Worm (Caenorhabditis elegans) whole organism, young adult: ENCODE results near the gene ndua-1.

ENCODE experiments used
- F37B4.10 ChIP-seq: fragments of 200-800 bp; sonication (Bioruptor generic); IDR thresholded peaks from 2 replicates; pipeline ENCODE4 v1.3.6; 2022; ENCODE audit warnings: missing genetic modification characterization, missing compliant biosample characterization
- ama-1 ChIP-seq, 3 experiments: fragments of 150-350 bp in 1 of 3; sonication (generic microtip) in 2 of 3; optimal IDR thresholded peaks; 2 replicates each; lab custom pipeline; 2014 to 2018; ENCODE audit warnings: missing biosample characterization in 2 of 3, missing genetic modification characterization in 2 of 3, missing genetic modification reagents in 2 of 3
- unc-130 ChIP-seq: sonication (generic microtip); optimal IDR thresholded peaks from 2 replicates; lab custom pipeline; 2016; ENCODE audit warnings: missing genetic modification reagents, missing genetic modification characterization, missing compliant biosample characterization

- TF ChIP-seq ama-1 (optimal IDR thresholded peaks at IDR 0.05; lab: Kevin White, UChicago) (no peak), ama-1 (GFP tag; optimal IDR thresholded peaks at IDR 0.05; lab: Kevin White, UChicago) (no peak), F37B4.10 (GFP tag; lab: Robert Waterston, UW) (no peak), unc-130 (no peak)
These were observed 40.2 kb upstream of the ndua-1 start for ce11 chrV:20891871-20892270.
